Fruit fly (Drosophila melanogaster) whole organism, embryonic: ENCODE data around the gene Cht2.
A peak's percentile ranks its signal among the peaks of the same experiment; 100 is the strongest.

Source experiments
- Abd-B ChIP-seq: fragments of 200-800 bp; sonication (Bioruptor generic); optimal IDR thresholded peaks from 2 replicates; lab custom pipeline; 2018; ENCODE audit warnings: missing biosample characterization, mild to moderate bottlenecking, missing genetic modification characterization, moderate library complexity
- Aef1 ChIP-seq: fragments of 200-800 bp; sonication (Bioruptor generic); IDR thresholded peaks from 3 replicates; pipeline ENCODE4 v1.3.6; 2022; ENCODE audit warnings: missing biosample characterization, missing genetic modification characterization
- CG10462 ChIP-seq: fragments of 200-800 bp; sonication (Bioruptor generic); optimal IDR thresholded peaks from 2 replicates; lab custom pipeline; 2016; ENCODE audit warnings: missing biosample characterization, missing genetic modification characterization
- CG12071 ChIP-seq: fragments of 200-800 bp; sonication (Bioruptor generic); optimal IDR thresholded peaks from 3 replicates; lab custom pipeline; 2018; ENCODE audit warnings: missing biosample characterization, mild to moderate bottlenecking, missing genetic modification characterization
- CG14965 ChIP-seq: fragments of 200-800 bp; sonication (Bioruptor generic); optimal IDR thresholded peaks from 2 replicates; lab custom pipeline; 2016; ENCODE audit warnings: missing biosample characterization, missing genetic modification characterization, borderline replicate concordance
- CG18619 ChIP-seq: fragments of 200-800 bp; sonication (Bioruptor generic); optimal IDR thresholded peaks from 3 replicates; lab custom pipeline; 2017; ENCODE audit warnings: missing biosample characterization, mild to moderate bottlenecking, missing genetic modification characterization
- CG33213 ChIP-seq: fragments of 200-800 bp; sonication (Bioruptor generic); optimal IDR thresholded peaks from 3 replicates; lab custom pipeline; 2016; ENCODE audit warnings: missing biosample characterization, missing genetic modification characterization
- CG3407 ChIP-seq: fragments of 200-800 bp; sonication (Bioruptor generic); optimal IDR thresholded peaks from 2 replicates; lab custom pipeline; 2018; ENCODE audit warnings: missing biosample characterization, mild to moderate bottlenecking, missing genetic modification characterization
- CG42726 ChIP-seq: fragments of 200-800 bp; sonication (Bioruptor generic); IDR thresholded peaks from 2 replicates; pipeline ENCODE4 v1.3.6; 2022; ENCODE audit warnings: missing biosample characterization, missing genetic modification characterization; ENCODE audit not compliant: partially characterized antibody
- CG4730 ChIP-seq: fragments of 200-800 bp; sonication (Bioruptor generic); IDR thresholded peaks from 2 replicates; pipeline ENCODE4 v1.3.6; 2022; ENCODE audit warnings: missing biosample characterization, missing genetic modification characterization
- CG6254 ChIP-seq: fragments of 200-800 bp; sonication (Bioruptor generic); optimal IDR thresholded peaks from 3 replicates; lab custom pipeline; 2017; ENCODE audit warnings: mild to moderate bottlenecking, missing biosample characterization, missing genetic modification reagents, missing genetic modification characterization
- CG6689 ChIP-seq: fragments of 200-800 bp; sonication (Bioruptor generic); IDR thresholded peaks from 2 replicates; pipeline ENCODE4 v1.3.6; 2022; ENCODE audit warnings: missing biosample characterization, missing genetic modification characterization
- CG8765 ChIP-seq: fragments of 200-800 bp; sonication (Bioruptor generic); IDR thresholded peaks from 2 replicates; pipeline ENCODE4 v1.3.6; 2022; ENCODE audit warnings: missing biosample characterization, missing genetic modification characterization
- CG8944 ChIP-seq: fragments of 200-800 bp; sonication (Bioruptor generic); optimal IDR thresholded peaks from 3 replicates; lab custom pipeline; 2016; ENCODE audit warnings: missing biosample characterization, missing genetic modification characterization
- CHES-1-like ChIP-seq: fragments of 200-800 bp; sonication (Bioruptor generic); optimal IDR thresholded peaks from 2 replicates; lab custom pipeline; 2016; ENCODE audit warnings: missing biosample characterization, missing genetic modification characterization
- Chrac-16 ChIP-seq: fragments of 200-800 bp; sonication (Bioruptor generic); optimal IDR thresholded peaks from 3 replicates; lab custom pipeline; 2016; ENCODE audit warnings: missing biosample characterization, missing genetic modification characterization
- D19B ChIP-seq: fragments of 200-800 bp; sonication (Bioruptor generic); optimal IDR thresholded peaks from 2 replicates; lab custom pipeline; 2017; ENCODE audit warnings: missing biosample characterization, mild to moderate bottlenecking, missing genetic modification characterization
- Doc3 ChIP-seq: fragments of 200-800 bp; sonication (Bioruptor generic); IDR thresholded peaks from 3 replicates; pipeline ENCODE4 v1.3.6; 2022; ENCODE audit warnings: missing biosample characterization, missing genetic modification characterization; ENCODE audit not compliant: partially characterized antibody
- Dp ChIP-seq: fragments of 200-800 bp; sonication (Bioruptor generic); optimal IDR thresholded peaks from 2 replicates; lab custom pipeline; 2018; ENCODE audit warnings: missing biosample characterization, mild to moderate bottlenecking, missing genetic modification characterization, moderate library complexity
- GATAe ChIP-seq: fragments of 200-800 bp; sonication (Bioruptor generic); conservative IDR thresholded peaks from 2 replicates; pipeline ENCODE4 v1.3.6; 2022; ENCODE audit warnings: missing biosample characterization, missing genetic modification characterization
- HLH4C ChIP-seq: fragments of 200-800 bp; sonication (Bioruptor generic); IDR thresholded peaks from 3 replicates; pipeline ENCODE4 v1.3.6; 2022; ENCODE audit warnings: missing biosample characterization, missing genetic modification characterization; ENCODE audit not compliant: partially characterized antibody
- HmgZ ChIP-seq: fragments of 200-800 bp; sonication (Bioruptor generic); optimal IDR thresholded peaks from 2 replicates; lab custom pipeline; 2018; ENCODE audit warnings: missing biosample characterization, mild to moderate bottlenecking, missing genetic modification characterization
- Nf-YA ChIP-seq: fragments of 200-800 bp; sonication (Bioruptor generic); IDR thresholded peaks from 2 replicates; pipeline ENCODE4 v1.3.6; 2022; ENCODE audit warnings: missing biosample characterization, missing genetic modification characterization
- Nf-YC ChIP-seq: fragments of 200-800 bp; optimal IDR thresholded peaks from 3 replicates; lab custom pipeline; 2019; ENCODE audit warnings: missing biosample characterization, mild to moderate bottlenecking, missing genetic modification characterization, moderate library complexity
- NfI ChIP-seq: fragments of 200-800 bp; sonication (Bioruptor generic); optimal IDR thresholded peaks from 3 replicates; lab custom pipeline; 2018; ENCODE audit warnings: missing biosample characterization, mild to moderate bottlenecking, missing genetic modification characterization, moderate library complexity
- Opbp ChIP-seq: fragments of 200-800 bp; sonication (Bioruptor generic); IDR thresholded peaks from 3 replicates; pipeline ENCODE4 v1.3.6; 2022; ENCODE audit warnings: missing biosample characterization, missing genetic modification characterization; ENCODE audit not compliant: partially characterized antibody
- PHDP ChIP-seq: fragments of 200-800 bp; sonication (Bioruptor generic); optimal IDR thresholded peaks from 3 replicates; lab custom pipeline; 2018; ENCODE audit warnings: missing biosample characterization, mild to moderate bottlenecking, missing genetic modification characterization, moderate library complexity
- TFAM ChIP-seq: fragments of 200-800 bp; sonication (Bioruptor generic); optimal IDR thresholded peaks from 2 replicates; lab custom pipeline; 2017; ENCODE audit warnings: missing biosample characterization, missing genetic modification characterization, inconsistent platforms
- Xbp1 ChIP-seq: fragments of 200-800 bp; sonication (Bioruptor generic); optimal IDR thresholded peaks from 3 replicates; lab custom pipeline; 2016; ENCODE audit warnings: missing biosample characterization, mild to moderate bottlenecking, missing genetic modification characterization
- bab2 ChIP-seq: fragments of 200-800 bp; sonication (Bioruptor generic); optimal IDR thresholded peaks from 2 replicates; lab custom pipeline; 2016; ENCODE audit warnings: missing biosample characterization, missing genetic modification characterization
- bowl ChIP-seq: fragments of 200-800 bp; sonication (Bioruptor generic); IDR thresholded peaks from 2 replicates; pipeline ENCODE4 v1.3.6; 2022; ENCODE audit warnings: missing biosample characterization, missing genetic modification characterization
- btn ChIP-seq: fragments of 200-800 bp; sonication (Bioruptor generic); optimal IDR thresholded peaks from 2 replicates; lab custom pipeline; 2016; ENCODE audit warnings: missing biosample characterization, missing genetic modification characterization
- caup ChIP-seq: fragments of 200-800 bp; sonication (Bioruptor generic); optimal IDR thresholded peaks from 3 replicates; lab custom pipeline; 2017; ENCODE audit warnings: missing biosample characterization, mild to moderate bottlenecking, missing genetic modification characterization, moderate library complexity; ENCODE audit not compliant: severe bottlenecking
- cwo ChIP-seq: fragments of 200-800 bp; sonication (Bioruptor generic); optimal IDR thresholded peaks from 3 replicates; lab custom pipeline; 2017; ENCODE audit warnings: missing biosample characterization, missing genetic modification characterization, mild to moderate bottlenecking, moderate library complexity, missing genetic modification reagents
- dpn ChIP-seq, 2 experiments: fragments of 200-800 bp; sonication (Bioruptor generic); optimal IDR thresholded peaks; 3 replicates each; lab custom pipeline; 2016; ENCODE audit warnings: missing biosample characterization in 2 of 2, missing genetic modification characterization in 2 of 2
- eve ChIP-seq, 2 experiments: fragments of >200 bp; optimal IDR thresholded peaks; 2 replicates each; lab custom pipeline; 2017; ENCODE audit warnings: missing biosample characterization in 2 of 2, missing genetic modification characterization in 2 of 2
- exex ChIP-seq: fragments of 200-800 bp; sonication (Bioruptor generic); optimal IDR thresholded peaks from 4 replicates; lab custom pipeline; 2018; ENCODE audit warnings: missing biosample characterization, mild to moderate bottlenecking, missing genetic modification characterization, moderate library complexity
- fd3F ChIP-seq: fragments of 200-800 bp; sonication (Bioruptor generic); optimal IDR thresholded peaks from 2 replicates; lab custom pipeline; 2018; ENCODE audit warnings: missing biosample characterization, mild to moderate bottlenecking, missing genetic modification characterization, moderate library complexity
- hbn ChIP-seq: fragments of 200-800 bp; sonication (Bioruptor generic); IDR thresholded peaks from 2 replicates; pipeline ENCODE4 v1.3.6; 2022; ENCODE audit warnings: missing biosample characterization, missing genetic modification characterization; ENCODE audit not compliant: partially characterized antibody
- insv ChIP-seq, 2 experiments: fragments of 200-800 bp; sonication (Bioruptor generic); optimal IDR thresholded peaks; 3 replicates each; lab custom pipeline; 2016 to 2018; ENCODE audit warnings: missing biosample characterization in 2 of 2, missing genetic modification characterization in 2 of 2
- oc ChIP-seq: fragments of 200-800 bp; sonication (Bioruptor generic); optimal IDR thresholded peaks from 2 replicates; lab custom pipeline; 2018; ENCODE audit warnings: missing biosample characterization, mild to moderate bottlenecking, missing genetic modification characterization, moderate library complexity
- repo ChIP-seq: fragments of 200-800 bp; sonication (Bioruptor generic); optimal IDR thresholded peaks from 2 replicates; lab custom pipeline; 2016; ENCODE audit warnings: missing biosample characterization, missing genetic modification characterization
- sug ChIP-seq: fragments of 200-800 bp; optimal IDR thresholded peaks from 2 replicates; lab custom pipeline; 2019; ENCODE audit warnings: missing biosample characterization, mild to moderate bottlenecking, missing genetic modification characterization, moderate library complexity
- tgo ChIP-seq: fragments of 200-800 bp; sonication (Bioruptor generic); IDR thresholded peaks from 3 replicates; pipeline ENCODE4 v1.3.6; 2022; ENCODE audit warnings: missing biosample characterization, missing genetic modification characterization
- trh ChIP-seq: fragments of 200-800 bp; sonication (Bioruptor generic); optimal IDR thresholded peaks from 2 replicates; lab custom pipeline; 2016; ENCODE audit warnings: missing biosample characterization, missing genetic modification characterization
- vfl ChIP-seq: fragments of 200-800 bp; sonication (Bioruptor generic); optimal IDR thresholded peaks from 2 replicates; lab custom pipeline; 2016; ENCODE audit warnings: missing biosample characterization, missing genetic modification characterization
- zen ChIP-seq: fragments of 200-800 bp; sonication (Bioruptor generic); optimal IDR thresholded peaks from 3 replicates; lab custom pipeline; 2018; ENCODE audit warnings: missing biosample characterization, mild to moderate bottlenecking, missing genetic modification characterization, moderate library complexity
- zfh1 ChIP-seq: fragments of 200-800 bp; sonication (Bioruptor generic); IDR thresholded peaks from 3 replicates; pipeline ENCODE4 v1.3.6; 2022; ENCODE audit warnings: missing biosample characterization, missing genetic modification characterization

Gene Cht2

DNA sequence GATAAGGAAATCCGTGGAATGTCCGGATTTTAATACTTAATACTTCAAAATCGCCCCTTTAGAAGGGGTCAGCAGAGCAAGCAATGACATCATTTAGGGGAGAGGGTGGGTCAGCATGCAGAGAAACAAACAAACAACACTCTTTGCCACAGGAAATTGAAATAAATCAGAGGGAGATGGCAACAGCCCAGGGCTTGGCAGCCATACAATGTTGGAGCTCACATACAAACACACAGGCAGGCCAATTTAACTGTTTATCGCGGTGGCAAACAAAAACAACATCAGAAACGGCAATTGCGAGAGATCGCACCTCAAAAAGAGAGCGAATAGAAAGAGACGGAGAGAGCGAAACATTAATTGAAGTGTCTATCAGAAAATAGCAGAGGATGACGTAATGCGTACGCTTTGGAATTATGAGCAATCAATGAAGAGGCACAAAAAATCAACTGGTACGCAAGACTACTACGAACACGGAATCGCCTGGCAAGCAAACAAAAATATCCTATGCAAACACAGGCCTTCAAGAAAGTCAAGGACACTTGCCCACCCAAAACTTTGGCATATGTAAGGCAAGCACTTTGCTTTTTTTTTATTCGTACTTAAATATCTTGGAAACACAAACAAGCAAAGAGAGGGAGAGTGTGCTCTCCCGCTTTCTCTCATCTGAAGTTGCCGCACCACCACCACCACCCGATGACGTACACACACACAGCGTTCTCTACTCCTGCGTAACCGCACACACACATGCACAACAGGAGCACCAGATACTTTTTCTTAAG, 38.6 kb upstream of the Cht2 start (continued):
- TF ChIP-seq Nf-YA (GFP tag; lab: Robert Waterston, UW) (no peak), exex (tag; lab: Kevin White, UChicago) (peak; percentile 92), Nf-YC (tag; lab: Kevin White, UChicago) (no peak), CG4730 (no peak), zen (no peak), eve (GFP tag; optimal IDR thresholded peaks at IDR 0.05; lab: Kevin White, UChicago) (no peak), CG10462 (GFP tag; lab: Kevin White, UChicago) (no peak), HmgZ (peak; percentile 56), Opbp (GFP tag; lab: Robert Waterston, UW) (no peak), repo (GFP tag; lab: Kevin White, UChicago) (no peak), bowl (GFP tag; lab: Robert Waterston, UW) (peak; percentile 48; the same call in 1 of the 2 replicates), HLH4C (no peak), oc (tag; lab: Kevin White, UChicago) (no peak), Aef1 (GFP tag; lab: Robert Waterston, UW) (peak; percentile 64), tgo (GFP tag; lab: Robert Waterston, UW) (no peak), CG6254 (GFP tag; lab: Kevin White, UChicago) (no peak), D19B (no peak), trh (GFP tag; lab: Kevin White, UChicago) (no peak), CG8765 (GFP tag; lab: Robert Waterston, UW) (no peak), CG12071 (GFP tag; lab: Kevin White, UChicago) (peak; percentile 71), NfI (GFP tag; lab: Kevin White, UChicago) (peak; percentile 45), btn (GFP tag; lab: Kevin White, UChicago) (no peak), CG6689 (GFP tag; lab: Robert Waterston, UW) (0 out of 2 replicates have a peak, but pooled peaks have one; percentile 11), CG14965 (GFP tag; lab: Kevin White, UChicago) (no peak), Dp (GFP tag; lab: Kevin White, UChicago) (no peak), vfl (no peak), TFAM (GFP tag; lab: Kevin White, UChicago) (no peak), CG42726 (GFP tag; lab: Robert Waterston, UW) (no peak), hbn (GFP tag; lab: Robert Waterston, UW) (no peak), caup (GFP tag; lab: Kevin White, UChicago) (peak; percentile 81), bab2 (GFP tag; lab: Kevin White, UChicago) (no peak), CG8944 (GFP tag; lab: Kevin White, UChicago) (no peak), CG33213 (GFP tag; lab: Kevin White, UChicago) (no peak), dpn (GFP tag; optimal IDR thresholded peaks at IDR 0.05; lab: Kevin White, UChicago) (peak in 1 of 2 experiments; percentile 36), sug (peak; percentile 86), PHDP (peak; percentile 1), fd3F (no peak), GATAe (GFP tag; lab: Robert Waterston, UW) (peak; percentile 53; the same call in 1 of the 2 replicates), Xbp1 (GFP tag; lab: Kevin White, UChicago) (no peak), Doc3 (GFP tag; lab: Robert Waterston, UW) (no peak), insv (GFP tag; optimal IDR thresholded peaks at IDR 0.05; lab: Kevin White, UChicago) (peak in 1 of 2 experiments; percentile 23), Abd-B (peak; percentile 21), CG3407 (no peak), CHES-1-like (GFP tag; lab: Kevin White, UChicago) (peak; percentile 32), CG18619 (GFP tag; lab: Kevin White, UChicago) (no peak), cwo (peak; percentile 10), Chrac-16 (no peak), zfh1 (GFP tag; lab: Robert Waterston, UW) (0 out of 3 replicates have a peak, but pooled peaks have one; percentile 32)
